Worm (Caenorhabditis elegans) whole organism, late embryonic: ENCODE results near the gene fbxc-22.

ENCODE experiments used
- C08G9.2 ChIP-seq: sonication (generic microtip); optimal IDR thresholded peaks from 2 replicates; lab custom pipeline; 2016; ENCODE audit warnings: mild to moderate bottlenecking, missing genetic modification characterization, moderate library complexity, missing compliant biosample characterization
- K09A11.1 ChIP-seq: sonication (generic microtip); optimal IDR thresholded peaks from 2 replicates; lab custom pipeline; 2017; ENCODE audit warnings: antibody characterized with exemption, mild to moderate bottlenecking, missing genetic modification characterization, missing compliant biosample characterization; ENCODE audit not compliant: insufficient read depth
- T23F11.4 ChIP-seq: fragments of 200-800 bp; sonication (Bioruptor generic); optimal IDR thresholded peaks from 2 replicates; lab custom pipeline; 2018; ENCODE audit warnings: mild to moderate bottlenecking, missing genetic modification characterization, missing compliant biosample characterization
- ahr-1 ChIP-seq: sonication (generic microtip); optimal IDR thresholded peaks from 2 replicates; lab custom pipeline; 2016; ENCODE audit warnings: missing genetic modification characterization, missing compliant biosample characterization
- ceh-14 ChIP-seq: sonication (generic microtip); optimal IDR thresholded peaks from 2 replicates; lab custom pipeline; 2016; ENCODE audit warnings: missing genotype, missing genetic modification characterization, missing compliant biosample characterization
- ceh-2 ChIP-seq: sonication (generic microtip); optimal IDR thresholded peaks from 2 replicates; lab custom pipeline; 2016; ENCODE audit warnings: missing genotype, missing genetic modification characterization, missing compliant biosample characterization
- ceh-22 ChIP-seq: sonication (generic microtip); optimal IDR thresholded peaks from 2 replicates; lab custom pipeline; 2017; ENCODE audit warnings: missing biosample characterization, missing genetic modification characterization
- ceh-24 ChIP-seq: sonication (generic microtip); optimal IDR thresholded peaks from 2 replicates; lab custom pipeline; 2016; ENCODE audit warnings: mild to moderate bottlenecking, missing genetic modification characterization, missing compliant biosample characterization
- ceh-31 ChIP-seq: sonication (generic microtip); optimal IDR thresholded peaks from 2 replicates; lab custom pipeline; 2016; ENCODE audit warnings: missing genetic modification characterization, missing compliant biosample characterization
- ceh-34 ChIP-seq: sonication (generic microtip); optimal IDR thresholded peaks from 2 replicates; lab custom pipeline; 2016; ENCODE audit warnings: mild to moderate bottlenecking, missing genetic modification characterization, missing compliant biosample characterization
- ceh-45 ChIP-seq: fragments of 200-800 bp; sonication (Bioruptor generic); IDR thresholded peaks from 2 replicates; pipeline ENCODE4 v1.3.6; 2022; ENCODE audit warnings: missing genetic modification reagents, missing genetic modification characterization, missing compliant biosample characterization
- ceh-6 ChIP-seq: fragments of 200-800 bp; sonication (Bioruptor generic); optimal IDR thresholded peaks from 2 replicates; lab custom pipeline; 2018; ENCODE audit warnings: mild to moderate bottlenecking, missing genetic modification characterization, missing compliant biosample characterization
- ceh-9 ChIP-seq: sonication (generic microtip); optimal IDR thresholded peaks from 2 replicates; lab custom pipeline; 2016; ENCODE audit warnings: mild to moderate bottlenecking, missing genetic modification characterization, inconsistent platforms, missing compliant biosample characterization
- che-1 ChIP-seq: sonication (generic microtip); optimal IDR thresholded peaks from 2 replicates; lab custom pipeline; 2016; ENCODE audit warnings: mild to moderate bottlenecking, missing genetic modification characterization, missing compliant biosample characterization
- dve-1 ChIP-seq: sonication (generic microtip); optimal IDR thresholded peaks from 2 replicates; lab custom pipeline; 2017; ENCODE audit warnings: antibody characterized with exemption, mild to moderate bottlenecking, missing genetic modification characterization, missing compliant biosample characterization
- elt-2 ChIP-seq: sonication (generic microtip); optimal IDR thresholded peaks from 2 replicates; lab custom pipeline; 2016; ENCODE audit warnings: missing genetic modification reagents, missing genetic modification characterization, missing compliant biosample characterization
- ets-4 ChIP-seq: sonication (generic microtip); optimal IDR thresholded peaks from 2 replicates; lab custom pipeline; 2016; ENCODE audit warnings: missing genetic modification characterization, missing compliant biosample characterization
- eyg-1 ChIP-seq: sonication (generic microtip); optimal IDR thresholded peaks from 2 replicates; lab custom pipeline; 2016; ENCODE audit warnings: missing genotype, missing genetic modification characterization, missing compliant biosample characterization
- fax-1 ChIP-seq: sonication (generic microtip); optimal IDR thresholded peaks from 2 replicates; lab custom pipeline; 2016; ENCODE audit warnings: missing genotype, missing genetic modification characterization, missing compliant biosample characterization
- fkh-6 ChIP-seq: sonication (generic microtip); optimal IDR thresholded peaks from 2 replicates; lab custom pipeline; 2016; ENCODE audit warnings: missing genetic modification characterization, missing compliant biosample characterization
- hlh-30 ChIP-seq: sonication (generic microtip); optimal IDR thresholded peaks from 2 replicates; lab custom pipeline; 2017; ENCODE audit warnings: antibody characterized with exemption, missing genetic modification characterization, missing compliant biosample characterization; ENCODE audit not compliant: insufficient read depth
- hlh-6 ChIP-seq: sonication (generic microtip); optimal IDR thresholded peaks from 2 replicates; lab custom pipeline; 2016; ENCODE audit warnings: missing genotype, missing genetic modification characterization, missing compliant biosample characterization
- hlh-8 ChIP-seq: sonication (generic microtip); optimal IDR thresholded peaks from 2 replicates; lab custom pipeline; 2016; ENCODE audit warnings: missing genotype, missing genetic modification characterization, missing compliant biosample characterization
- madf-2 ChIP-seq: sonication (generic microtip); optimal IDR thresholded peaks from 2 replicates; lab custom pipeline; 2017; ENCODE audit warnings: missing genetic modification characterization, missing compliant biosample characterization
- npax-4 ChIP-seq: sonication (generic microtip); optimal IDR thresholded peaks from 2 replicates; lab custom pipeline; 2016; ENCODE audit warnings: missing genetic modification characterization, missing compliant biosample characterization
- odd-2 ChIP-seq: sonication (generic microtip); optimal IDR thresholded peaks from 2 replicates; lab custom pipeline; 2017; ENCODE audit warnings: antibody characterized with exemption, mild to moderate bottlenecking, missing genetic modification characterization, missing compliant biosample characterization
- pag-3 ChIP-seq: sonication (generic microtip); optimal IDR thresholded peaks from 2 replicates; lab custom pipeline; 2016; ENCODE audit warnings: missing compliant biosample characterization, missing genetic modification characterization, borderline replicate concordance
- pha-2 ChIP-seq: sonication (generic microtip); optimal IDR thresholded peaks from 2 replicates; lab custom pipeline; 2017; ENCODE audit warnings: mild to moderate bottlenecking, missing genetic modification characterization, missing compliant biosample characterization
- pha-4 ChIP-seq: fragments of 150-350 bp; optimal IDR thresholded peaks from 2 replicates; lab custom pipeline; 2018; ENCODE audit warnings: missing biosample characterization, missing genetic modification reagents, missing genetic modification characterization
- pqm-1 ChIP-seq: sonication (generic microtip); optimal IDR thresholded peaks from 2 replicates; lab custom pipeline; 2016; ENCODE audit warnings: missing genetic modification characterization, missing compliant biosample characterization
- sox-2 ChIP-seq: fragments of 200-800 bp; sonication (Bioruptor generic); IDR thresholded peaks from 2 replicates; pipeline ENCODE4 v1.3.6; 2022; ENCODE audit warnings: missing genetic modification reagents, missing genetic modification characterization, missing compliant biosample characterization
- syd-9 ChIP-seq: sonication (generic microtip); optimal IDR thresholded peaks from 2 replicates; lab custom pipeline; 2016; ENCODE audit warnings: mild to moderate bottlenecking, missing genetic modification characterization, moderate library complexity, missing compliant biosample characterization
- tbx-2 ChIP-seq: sonication (generic microtip); optimal IDR thresholded peaks from 2 replicates; lab custom pipeline; 2016; ENCODE audit warnings: missing genetic modification characterization, missing compliant biosample characterization
- tbx-7 ChIP-seq: sonication (generic microtip); optimal IDR thresholded peaks from 2 replicates; lab custom pipeline; 2016; ENCODE audit warnings: missing genotype, missing genetic modification characterization, missing compliant biosample characterization
- ttx-3 ChIP-seq: sonication (generic microtip); optimal IDR thresholded peaks from 2 replicates; lab custom pipeline; 2016; ENCODE audit warnings: missing genetic modification reagents, missing genetic modification characterization, missing compliant biosample characterization
- unc-42 ChIP-seq: sonication (generic microtip); optimal IDR thresholded peaks from 2 replicates; lab custom pipeline; 2016; ENCODE audit warnings: missing genotype, missing genetic modification characterization, missing compliant biosample characterization
- unc-86 ChIP-seq: sonication (generic microtip); optimal IDR thresholded peaks from 2 replicates; lab custom pipeline; 2016; ENCODE audit warnings: missing genetic modification characterization, missing compliant biosample characterization
- zip-5 ChIP-seq: sonication (generic microtip); optimal IDR thresholded peaks from 2 replicates; lab custom pipeline; 2016; ENCODE audit warnings: missing genetic modification characterization, missing compliant biosample characterization
- ztf-16 ChIP-seq: sonication (generic microtip); optimal IDR thresholded peaks from 2 replicates; lab custom pipeline; 2017; ENCODE audit warnings: missing genetic modification characterization, missing compliant biosample characterization

The fbxc-22 gene

ce11 chrII:1682218-1682617 lies 8.7 kb downstream of the fbxc-22 start, which contains the start of gene fbxb-26:
Gene fbxb-26, plus strand, starts transcription at chrII:1682518.
- no peak for TF ChIP-seq hlh-6 (tag; lab: Kevin White, UChicago)
- TF ChIP-seq ceh-6 (GFP tag; lab: Kevin White, UChicago): no peak
- no peak for TF ChIP-seq dve-1 (tag; lab: Kevin White, UChicago)
- TF ChIP-seq unc-86 (tag; lab: Kevin White, UChicago): no peak
- TF ChIP-seq ttx-3 (tag; lab: Kevin White, UChicago): no peak
- no peak for TF ChIP-seq tbx-2 (tag; lab: Kevin White, UChicago)
- no peak for TF ChIP-seq ceh-34 (tag; lab: Kevin White, UChicago)
- no peak for TF ChIP-seq ceh-31 (tag; lab: Kevin White, UChicago)
- TF ChIP-seq npax-4 (tag; lab: Kevin White, UChicago): no peak
- no peak for TF ChIP-seq T23F11.4
- TF ChIP-seq ztf-16: no peak
- no peak for TF ChIP-seq C08G9.2
- no peak for TF ChIP-seq odd-2 (tag; lab: Kevin White, UChicago)
- TF ChIP-seq pqm-1 (tag; lab: Kevin White, UChicago): no peak
- TF ChIP-seq hlh-8: no peak
- TF ChIP-seq ceh-24 (tag; lab: Kevin White, UChicago): no peak
- no peak for TF ChIP-seq tbx-7 (tag; lab: Kevin White, UChicago)
- TF ChIP-seq ahr-1: no peak
- no peak for TF ChIP-seq sox-2
- no peak for TF ChIP-seq madf-2 (tag; lab: Kevin White, UChicago)

ce11 chrII:1679081-1679480 lies 11.8 kb downstream of the fbxc-22 start, which contains the start of gene irld-36:
Gene irld-36, plus strand, starts transcription at chrII:1679381.
- TF ChIP-seq T23F11.4 (no peak), sox-2 (no peak), fax-1 (tag; lab: Kevin White, UChicago) (no peak), ceh-45 (no peak), ceh-34 (tag; lab: Kevin White, UChicago) (no peak), pha-2 (tag; lab: Kevin White, UChicago) (no peak)

- TF ChIP-seq ceh-34 (tag; lab: Kevin White, UChicago) (no peak), fkh-6 (no peak), syd-9 (tag; lab: Kevin White, UChicago) (no peak), ets-4 (no peak), K09A11.1 (tag; lab: Kevin White, UChicago) (no peak), elt-2 (tag; lab: Kevin White, UChicago) (no peak), ceh-9 (tag; lab: Kevin White, UChicago) (no peak), che-1 (tag; lab: Kevin White, UChicago) (no peak)
Observed at ce11 chrII:1676088-1676487, 14.8 kb downstream of the fbxc-22 start, which contains the start of gene fbxb-17. Gene fbxb-17, plus strand, starts transcription at chrII:1676388.

ce11 chrII:1672673-1673072 lies 18.2 kb downstream of the fbxc-22 start:
- TF ChIP-seq unc-86 (tag; lab: Kevin White, UChicago): no peak
- TF ChIP-seq syd-9 (tag; lab: Kevin White, UChicago): no peak
- TF ChIP-seq tbx-2 (tag; lab: Kevin White, UChicago): no peak
- TF ChIP-seq ceh-45: no peak
- no peak for TF ChIP-seq ceh-14 (tag; lab: Kevin White, UChicago)
- no peak for TF ChIP-seq tbx-7 (tag; lab: Kevin White, UChicago)
- no peak for TF ChIP-seq fkh-6
- TF ChIP-seq pha-2 (tag; lab: Kevin White, UChicago): no peak
- TF ChIP-seq fax-1 (tag; lab: Kevin White, UChicago): no peak
- TF ChIP-seq ceh-9 (tag; lab: Kevin White, UChicago): no peak
- TF ChIP-seq unc-42 (tag; lab: Kevin White, UChicago): no peak
- no peak for TF ChIP-seq ceh-31 (tag; lab: Kevin White, UChicago)
- no peak for TF ChIP-seq pag-3 (tag; lab: Kevin White, UChicago)
- TF ChIP-seq ceh-2 (tag; lab: Kevin White, UChicago): no peak
- no peak for TF ChIP-seq zip-5 (tag; lab: Kevin White, UChicago)
- no peak for TF ChIP-seq pha-4 (tag; lab: Kevin White, UChicago)
- no peak for TF ChIP-seq ceh-22 (tag; lab: Kevin White, UChicago)
- TF ChIP-seq eyg-1 (tag; lab: Kevin White, UChicago): no peak
- TF ChIP-seq hlh-30 (tag; lab: Kevin White, UChicago): no peak
- TF ChIP-seq, all 69 proteins: peak for 0
